Fruit fly (Drosophila melanogaster): Measurements from ENCODE around the gene Gr10a.

Gr10a gene

DNA sequence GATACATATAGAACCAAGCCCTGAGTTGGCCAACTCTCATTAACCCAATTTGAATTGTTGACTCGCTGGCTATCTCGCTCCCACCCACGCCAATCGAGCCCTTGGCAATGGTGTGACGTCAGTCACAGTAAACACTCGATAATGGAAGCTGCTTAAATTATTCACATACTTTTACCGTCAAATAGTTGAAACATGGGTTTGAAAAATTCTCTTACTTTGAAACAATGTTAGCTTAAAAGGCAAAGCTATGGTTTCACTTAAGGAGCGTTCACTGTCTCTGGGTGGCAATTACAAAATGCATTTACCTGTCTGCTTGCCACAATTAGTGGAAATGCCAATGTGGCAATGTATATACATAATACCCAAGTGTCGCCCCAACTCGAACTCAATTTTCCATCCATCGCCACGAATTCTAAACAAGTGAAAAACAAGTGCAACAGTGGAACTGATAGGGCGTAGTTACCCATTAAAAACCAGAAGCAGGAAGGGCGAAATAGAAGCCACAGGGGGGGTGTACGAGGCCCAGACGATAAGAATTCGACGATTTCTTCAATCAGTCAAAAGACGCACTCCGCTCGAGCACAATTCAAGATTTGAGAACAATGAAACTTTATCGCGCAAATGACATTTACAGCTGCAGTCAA lies 32.4 kb upstream of the Gr10a start (continued):
- TF ChIP-seq Hr78 (GFP tag; optimal IDR thresholded peaks at IDR 0.05) = peak in 1 of 2 experiments; percentile 43
- peak; percentile 71 for TF ChIP-seq Neu2 (GFP tag; optimal IDR thresholded peaks at IDR 0.05; ENCODE audit: borderline replicate concordance)
- peak; percentile 52 for TF ChIP-seq CG10431 (GFP tag; optimal IDR thresholded peaks at IDR 0.05)
- TF ChIP-seq ac (GFP tag; optimal IDR thresholded peaks at IDR 0.05) = peak; percentile 17
- TF ChIP-seq bowl (GFP tag; IDR thresholded peaks at IDR 0.05) = peak; percentile 75
- peak; percentile 22 for TF ChIP-seq CTCF (GFP tag; optimal IDR thresholded peaks at IDR 0.05)
- peak; percentile 75 for TF ChIP-seq CG4820 (GFP tag; optimal IDR thresholded peaks at IDR 0.05)
- TF ChIP-seq CG2120 (GFP tag; optimal IDR thresholded peaks at IDR 0.05) = peak; percentile 88
- TF ChIP-seq TFAM (GFP tag; optimal IDR thresholded peaks at IDR 0.05) = no peak
- peak; percentile 80 for TF ChIP-seq Hr3 (GFP tag; optimal IDR thresholded peaks at IDR 0.05)
- TF ChIP-seq CG16815 (GFP tag; optimal IDR thresholded peaks at IDR 0.05) = peak; percentile 67
- peak; percentile 79 for TF ChIP-seq az2 (GFP tag; optimal IDR thresholded peaks at IDR 0.05)
- TF ChIP-seq CG4282 (GFP tag; optimal IDR thresholded peaks at IDR 0.05) = peak; percentile 73
- peak; percentile 71 for TF ChIP-seq CG6272 (GFP tag; IDR thresholded peaks at IDR 0.05)
- TF ChIP-seq CG17568 (GFP tag; optimal IDR thresholded peaks at IDR 0.05) = peak; percentile 64
- peak; percentile 69 for TF ChIP-seq luna (GFP tag; optimal IDR thresholded peaks at IDR 0.05)
- no peak for TF ChIP-seq CG7745 (tag; optimal IDR thresholded peaks at IDR 0.05)
- TF ChIP-seq CG9876 (GFP tag; optimal IDR thresholded peaks at IDR 0.05) = peak; percentile 83
- TF ChIP-seq dmrt99B (tag; optimal IDR thresholded peaks at IDR 0.05) = peak; percentile 90
- TF ChIP-seq CG7928 (GFP tag; optimal IDR thresholded peaks at IDR 0.05) = peak; percentile 22
- TF ChIP-seq klu (GFP tag; IDR thresholded peaks at IDR 0.05) = peak; percentile 67
- peak; percentile 65 for TF ChIP-seq CG10462 (GFP tag; optimal IDR thresholded peaks at IDR 0.05)
- no peak for TF ChIP-seq pan (optimal IDR thresholded peaks at IDR 0.05)
- peak in 1 of 2 experiments; percentile 91 for TF ChIP-seq pan (GFP tag; optimal IDR thresholded peaks at IDR 0.05 in 1 of 2, IDR thresholded peaks at IDR 0.05 in 1 of 2)
- peak; percentile 58 for TF ChIP-seq E2f2 (GFP tag; IDR thresholded peaks at IDR 0.05)
- peak; percentile 50 for TF ChIP-seq CG6683 (GFP tag; optimal IDR thresholded peaks at IDR 0.05)
- no peak for TF ChIP-seq Dfd (GFP tag; optimal IDR thresholded peaks at IDR 0.05)
- TF ChIP-seq MESR4 (GFP tag; optimal IDR thresholded peaks at IDR 0.05) = peak; percentile 19
- peak; percentile 78 for TF ChIP-seq org-1 (GFP tag; optimal IDR thresholded peaks at IDR 0.05)
- TF ChIP-seq fru (optimal IDR thresholded peaks at IDR 0.05) = no peak
- peak; percentile 24 for TF ChIP-seq CG15479 (GFP tag; optimal IDR thresholded peaks at IDR 0.05)
- TF ChIP-seq Mes4 (GFP tag; optimal IDR thresholded peaks at IDR 0.05) = peak; percentile 76
- peak; percentile 5 to 37 for TF ChIP-seq tll (GFP tag; optimal IDR thresholded peaks at IDR 0.05)
- peak; percentile 84 for TF ChIP-seq Atf3 (GFP tag; optimal IDR thresholded peaks at IDR 0.05)
- TF ChIP-seq MBD-R2 (GFP tag; IDR thresholded peaks at IDR 0.05) = peak; percentile 61; the same call in 1 of the 2 replicates
- peak; percentile 85 for TF ChIP-seq fd96Cb (tag; optimal IDR thresholded peaks at IDR 0.05)
- peak; percentile 84 for TF ChIP-seq CG12942 (GFP tag; optimal IDR thresholded peaks at IDR 0.05)
- TF ChIP-seq nom (GFP tag; optimal IDR thresholded peaks at IDR 0.05) = no peak
- peak; percentile 89 for TF ChIP-seq CG2678 (tag; optimal IDR thresholded peaks at IDR 0.05)
- peak; percentile 78 for TF ChIP-seq ATbp (GFP tag; optimal IDR thresholded peaks at IDR 0.05)
- TF ChIP-seq sna (GFP tag; IDR thresholded peaks at IDR 0.05; ENCODE audit: partially characterized antibody) = no peak
- TF ChIP-seq CG13287 (GFP tag; IDR thresholded peaks at IDR 0.05; ENCODE audit: partially characterized antibody) = no peak
- peak; percentile 54 for TF ChIP-seq CG18476 (GFP tag; optimal IDR thresholded peaks at IDR 0.05)
- TF ChIP-seq Sox102F (GFP tag; optimal IDR thresholded peaks at IDR 0.05) = peak; percentile 86
- peak; percentile 76 for TF ChIP-seq CG15696 (tag; optimal IDR thresholded peaks at IDR 0.05)
- peak; percentile 27 for TF ChIP-seq slou (GFP tag; optimal IDR thresholded peaks at IDR 0.05)
- peak; percentile 66; the same call in 1 of the 2 replicates for TF ChIP-seq toy (GFP tag; IDR thresholded peaks at IDR 0.05)
- peak; percentile 77 for TF ChIP-seq CG4328 (GFP tag; optimal IDR thresholded peaks at IDR 0.05)
- TF ChIP-seq Gug (GFP tag; IDR thresholded peaks at IDR 0.05) = peak; percentile 86
- no peak for TF ChIP-seq Dref (GFP tag; IDR thresholded peaks at IDR 0.05)
